Worm (Caenorhabditis elegans) whole organism, L4 larva: Measurements from ENCODE around the gene slc-25A10.

Experiments used
- D1046.2 ChIP-seq: fragments of 200-800 bp; sonication (Bioruptor generic); IDR thresholded peaks from 2 replicates; pipeline ENCODE4 v1.3.6; 2022; ENCODE audit warnings: missing genetic modification characterization, missing compliant biosample characterization
- R02D3.7 ChIP-seq: fragments of 150-350 bp; sonication (generic microtip); optimal IDR thresholded peaks from 3 replicates; lab custom pipeline; 2014; ENCODE audit warnings: missing biosample characterization, missing genetic modification characterization
- T20F7.1 ChIP-seq: fragments of 200-800 bp; sonication (Bioruptor generic); optimal IDR thresholded peaks from 2 replicates; lab custom pipeline; 2018; ENCODE audit warnings: mild to moderate bottlenecking, missing genetic modification characterization, missing compliant biosample characterization
- Y105C5A.15 ChIP-seq: fragments of 200-800 bp; sonication (Bioruptor generic); IDR thresholded peaks from 2 replicates; pipeline ENCODE4 v1.3.6; 2022; ENCODE audit warnings: missing genetic modification characterization, missing compliant biosample characterization
- Y48G9A.11 ChIP-seq: fragments of 200-800 bp; sonication (Bioruptor generic); IDR thresholded peaks from 2 replicates; pipeline ENCODE4 v1.3.6; 2022; ENCODE audit warnings: missing genetic modification reagents, missing genetic modification characterization, missing compliant biosample characterization
- Y75B8A.6 ChIP-seq: fragments of 200-800 bp; sonication (Bioruptor generic); IDR thresholded peaks from 2 replicates; pipeline ENCODE4 v1.3.6; 2022; ENCODE audit warnings: missing genetic modification reagents, missing genetic modification characterization, missing compliant biosample characterization
- ZK546.5 ChIP-seq, 2 experiments: sonication (generic microtip); optimal IDR thresholded peaks; 2 replicates each; lab custom pipeline; 2017; ENCODE audit warnings: missing biosample characterization in 2 of 2, missing genetic modification characterization in 2 of 2
- ama-1 ChIP-seq: fragments of 150-350 bp; optimal IDR thresholded peaks from 2 replicates; lab custom pipeline; 2014; ENCODE audit warnings: inconsistent platforms, mixed read lengths
- ceh-32 ChIP-seq: sonication (generic microtip); optimal IDR thresholded peaks from 2 replicates; lab custom pipeline; 2016; ENCODE audit warnings: mild to moderate bottlenecking, missing genetic modification characterization, missing compliant biosample characterization; ENCODE audit not compliant: poor library complexity
- ceh-44 ChIP-seq: fragments of 200-800 bp; sonication (Bioruptor generic); IDR thresholded peaks from 2 replicates; pipeline ENCODE4 v1.3.6; 2022; ENCODE audit warnings: missing genetic modification reagents, missing genetic modification characterization, missing compliant biosample characterization
- daf-16 ChIP-seq, 3 experiments: sonication (generic microtip); optimal IDR thresholded peaks; 2 replicates each; lab custom pipeline; 2016 to 2017; ENCODE audit warnings: missing genetic modification characterization in 3 of 3, missing genetic modification reagents in 3 of 3, mild to moderate bottlenecking in 2 of 3, missing compliant biosample characterization in 2 of 3, missing biosample characterization in 1 of 3, moderate library complexity in 1 of 3
- daf-19 ChIP-seq: fragments of 200-800 bp; sonication (Bioruptor generic); conservative IDR thresholded peaks from 2 replicates; pipeline ENCODE4 v1.3.6; 2022; ENCODE audit warnings: missing genetic modification characterization, missing compliant biosample characterization
- dve-1 ChIP-seq: sonication (generic microtip); optimal IDR thresholded peaks from 2 replicates; lab custom pipeline; 2017; ENCODE audit warnings: antibody characterized with exemption, mild to moderate bottlenecking, missing genetic modification characterization, missing compliant biosample characterization; ENCODE audit not compliant: insufficient read depth
- egl-27 ChIP-seq: sonication (generic microtip); optimal IDR thresholded peaks from 3 replicates; lab custom pipeline; 2017; ENCODE audit warnings: missing biosample characterization, missing genetic modification reagents, missing genetic modification characterization
- gei-8 ChIP-seq: fragments of 200-800 bp; sonication (Bioruptor generic); optimal IDR thresholded peaks from 2 replicates; lab custom pipeline; 2018; ENCODE audit warnings: mild to moderate bottlenecking, missing genetic modification characterization, missing compliant biosample characterization
- hif-1 ChIP-seq, 2 experiments: sonication (generic microtip); optimal IDR thresholded peaks; 2 replicates each; lab custom pipeline; 2016 to 2017; ENCODE audit warnings: missing compliant biosample characterization in 2 of 2, missing genetic modification characterization in 2 of 2, missing genetic modification reagents in 2 of 2, missing genotype in 2 of 2, mild to moderate bottlenecking in 1 of 2
- hlh-11 ChIP-seq: fragments of 200-800 bp; sonication (Bioruptor generic); optimal IDR thresholded peaks from 2 replicates; lab custom pipeline; 2018; ENCODE audit warnings: mild to moderate bottlenecking, missing genetic modification characterization, missing compliant biosample characterization
- hlh-30 ChIP-seq: sonication (generic microtip); optimal IDR thresholded peaks from 2 replicates; lab custom pipeline; 2017; ENCODE audit warnings: antibody characterized with exemption, mild to moderate bottlenecking, missing genetic modification characterization, missing compliant biosample characterization; ENCODE audit not compliant: insufficient read depth
- hmg-1.1 ChIP-seq: fragments of 200-800 bp; sonication (Bioruptor generic); IDR thresholded peaks from 2 replicates; pipeline ENCODE4 v1.3.6; 2022; ENCODE audit warnings: missing genetic modification reagents, missing genetic modification characterization, missing compliant biosample characterization
- lin-13 ChIP-seq: fragments of 150-350 bp; optimal IDR thresholded peaks from 2 replicates; lab custom pipeline; 2014; ENCODE audit warnings: missing biosample characterization, missing genetic modification reagents, missing genetic modification characterization
- lin-38 ChIP-seq: fragments of 200-800 bp; sonication (Bioruptor generic); IDR thresholded peaks from 2 replicates; pipeline ENCODE4 v1.3.6; 2022; ENCODE audit warnings: missing genetic modification reagents, missing genetic modification characterization, missing compliant biosample characterization
- lsy-2 ChIP-seq, 2 experiments: fragments of 150-350 bp in 1 of 2; sonication (generic microtip) in 1 of 2; optimal IDR thresholded peaks; 2 replicates each; lab custom pipeline; 2014 to 2017; ENCODE audit warnings: missing biosample characterization in 2 of 2, missing genetic modification characterization in 2 of 2
- mdl-1 ChIP-seq, 2 experiments: fragments of 150-350 bp in 1 of 2; sonication (generic microtip) in 1 of 2; optimal IDR thresholded peaks; 2 replicates each; lab custom pipeline; 2014 to 2017; ENCODE audit warnings: missing biosample characterization in 2 of 2, missing genetic modification characterization in 2 of 2
- mep-1 ChIP-seq: fragments of 150-350 bp; sonication (generic microtip); optimal IDR thresholded peaks from 3 replicates; lab custom pipeline; 2014; ENCODE audit warnings: missing biosample characterization, missing genetic modification characterization
- mes-2 ChIP-seq: sonication (generic microtip); optimal IDR thresholded peaks from 2 replicates; lab custom pipeline; 2016; ENCODE audit warnings: missing genotype, mild to moderate bottlenecking, missing genetic modification characterization, missing compliant biosample characterization; ENCODE audit not compliant: poor library complexity, severe bottlenecking
- nhr-10 ChIP-seq: fragments of 150-350 bp; optimal IDR thresholded peaks from 2 replicates; lab custom pipeline; 2014; ENCODE audit warnings: missing biosample characterization, missing genetic modification characterization
- nhr-102 ChIP-seq: sonication (generic microtip); optimal IDR thresholded peaks from 2 replicates; lab custom pipeline; 2016; ENCODE audit warnings: mild to moderate bottlenecking, missing genetic modification characterization, moderate library complexity, missing compliant biosample characterization
- nhr-11 ChIP-seq: fragments of 150-350 bp; optimal IDR thresholded peaks from 2 replicates; lab custom pipeline; 2014; ENCODE audit warnings: missing biosample characterization, missing genetic modification characterization
- nhr-25 ChIP-seq: sonication (generic microtip); optimal IDR thresholded peaks from 2 replicates; lab custom pipeline; 2017; ENCODE audit warnings: missing genetic modification characterization, mild to moderate bottlenecking, missing compliant biosample characterization, antibody characterized with exemption, moderate library complexity, borderline replicate concordance; ENCODE audit not compliant: insufficient read depth
- nhr-28 ChIP-seq: fragments of 150-350 bp; optimal IDR thresholded peaks from 2 replicates; lab custom pipeline; 2014; ENCODE audit warnings: missing biosample characterization, missing genetic modification characterization
- nhr-48 ChIP-seq: sonication (generic microtip); optimal IDR thresholded peaks from 2 replicates; lab custom pipeline; 2016; ENCODE audit warnings: mild to moderate bottlenecking, missing genetic modification characterization, missing compliant biosample characterization
- nhr-6 ChIP-seq: fragments of 150-350 bp; optimal IDR thresholded peaks from 2 replicates; lab custom pipeline; 2014; ENCODE audit warnings: missing biosample characterization, missing genetic modification characterization
- nhr-76 ChIP-seq: fragments of 150-350 bp; optimal IDR thresholded peaks from 2 replicates; lab custom pipeline; 2014; ENCODE audit warnings: missing biosample characterization, missing genetic modification characterization
- nhr-77 ChIP-seq: fragments of 150-350 bp; optimal IDR thresholded peaks from 2 replicates; lab custom pipeline; 2014; ENCODE audit warnings: missing biosample characterization, missing genetic modification characterization
- pha-4 ChIP-seq, 2 experiments: fragments of 150-350 bp in 1 of 2; fragments of 200-800 bp in 1 of 2; sonication (Bioruptor generic) in 1 of 2; IDR thresholded peaks in 1 of 2; optimal IDR thresholded peaks in 1 of 2; 2 replicates each; pipeline versions ENCODE4 v1.3.6 to Lab custom; 2014 to 2022; ENCODE audit warnings: missing genetic modification characterization in 2 of 2, missing genetic modification reagents in 2 of 2, missing biosample characterization in 1 of 2, missing compliant biosample characterization in 1 of 2
- snpc-4 ChIP-seq: fragments of 150-350 bp; optimal IDR thresholded peaks from 2 replicates; lab custom pipeline; 2014; ENCODE audit warnings: missing biosample characterization, missing genetic modification characterization
- spr-3 ChIP-seq: fragments of 200-800 bp; sonication (Bioruptor generic); optimal IDR thresholded peaks from 2 replicates; lab custom pipeline; 2018; ENCODE audit warnings: mild to moderate bottlenecking, missing genetic modification characterization, missing compliant biosample characterization
- tag-97 ChIP-seq: fragments of 200-800 bp; sonication (Bioruptor generic); IDR thresholded peaks from 2 replicates; pipeline ENCODE4 v1.3.6; 2022; ENCODE audit warnings: missing genetic modification characterization, missing compliant biosample characterization
- tra-1 ChIP-seq: fragments of 200-800 bp; sonication (Bioruptor generic); IDR thresholded peaks from 2 replicates; pipeline ENCODE4 v1.3.6; 2022; ENCODE audit warnings: missing genetic modification reagents, missing genetic modification characterization, missing compliant biosample characterization
- unc-130 ChIP-seq: sonication (generic microtip); optimal IDR thresholded peaks from 2 replicates; lab custom pipeline; 2016; ENCODE audit warnings: missing genetic modification reagents, missing genetic modification characterization, missing compliant biosample characterization
- vab-7 ChIP-seq: fragments of 200-800 bp; sonication (Bioruptor generic); IDR thresholded peaks from 2 replicates; pipeline ENCODE4 v1.3.6; 2022; ENCODE audit warnings: missing genetic modification reagents, missing genetic modification characterization, missing compliant biosample characterization
- zag-1 ChIP-seq: fragments of 150-350 bp; optimal IDR thresholded peaks from 2 replicates; lab custom pipeline; 2014; ENCODE audit warnings: missing biosample characterization, missing genetic modification characterization
- zfp-2 ChIP-seq: sonication (generic microtip); optimal IDR thresholded peaks from 2 replicates; lab custom pipeline; 2016; ENCODE audit warnings: mild to moderate bottlenecking, missing genetic modification characterization, missing compliant biosample characterization
- zip-2 ChIP-seq: fragments of 150-350 bp; optimal IDR thresholded peaks from 2 replicates; lab custom pipeline; 2014; ENCODE audit warnings: missing biosample characterization, missing genetic modification characterization

slc-25A10 gene

DNA sequence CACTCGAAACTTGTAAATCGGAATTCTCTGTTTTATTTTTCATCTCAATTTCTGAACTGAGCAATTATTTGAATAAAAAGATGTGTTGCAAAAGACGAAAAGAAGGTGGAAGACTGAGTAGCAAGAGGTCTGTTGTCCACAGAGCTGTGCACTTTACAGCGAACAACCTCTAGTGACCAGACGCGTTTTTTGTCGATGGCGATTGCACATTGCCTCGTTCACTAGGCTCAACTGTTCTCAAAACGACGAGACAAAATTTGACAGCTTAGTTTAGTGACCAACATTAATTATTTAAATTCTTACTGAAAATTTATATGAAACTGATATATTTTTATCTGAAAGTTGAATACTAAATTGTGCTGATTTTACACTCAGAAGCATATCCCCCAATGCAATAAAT lies 7.7 kb upstream of the slc-25A10 start, which contains the start of gene R03E9.2:
TSS of gene R03E9.2 (minus strand) at position 101 of the 400 bp plus-strand sequence.
- TF ChIP-seq hmg-1.1 (GFP tag; lab: Robert Waterston, UW): no peak
- no peak for TF ChIP-seq zfp-2

DNA sequence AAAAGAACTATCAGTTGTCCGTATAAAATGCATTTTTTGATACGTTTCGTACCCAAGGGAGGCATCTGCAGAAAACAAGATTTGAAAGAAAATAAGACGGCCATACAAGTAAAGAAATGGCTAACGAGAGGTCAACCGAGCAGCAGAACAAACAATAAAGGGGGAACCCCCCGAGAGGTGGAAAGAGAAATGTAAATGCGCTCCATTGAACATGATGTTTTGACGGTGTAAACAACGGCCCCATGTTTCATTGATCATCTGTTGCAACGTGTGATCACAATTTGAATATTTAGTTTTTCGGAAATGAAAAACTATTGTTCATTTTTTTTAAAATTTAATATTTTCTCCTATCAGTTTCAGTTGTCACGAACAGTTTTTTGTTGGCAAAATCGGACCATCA lies 4.1 kb upstream of the slc-25A10 start, which contains the start of gene K11G12.6:
TSS of gene K11G12.6 (minus strand) at position 65 of the 400 bp plus-strand sequence.
- TF ChIP-seq hlh-30 (tag; lab: Kevin White, UChicago): peak; percentile 84
- TF ChIP-seq T20F7.1: no peak
- TF ChIP-seq snpc-4 (tag; lab: Kevin White, UChicago): no peak
- no peak for TF ChIP-seq ZK546.5 (tag; optimal IDR thresholded peaks at IDR 0.05; lab: Kevin White, UChicago)
- peak; percentile 45 for TF ChIP-seq lin-38 (GFP tag; lab: Robert Waterston, UW)
- no peak for TF ChIP-seq R02D3.7 (tag; lab: Kevin White, UChicago)
- peak; percentile 68 for TF ChIP-seq hlh-11
- peak in 1 of 2 experiments; percentile 30 for TF ChIP-seq hif-1 (tag; optimal IDR thresholded peaks at IDR 0.05; lab: Kevin White, UChicago)
- peak; percentile 11 for TF ChIP-seq nhr-28 (tag; lab: Kevin White, UChicago)
- TF ChIP-seq nhr-11 (tag; lab: Kevin White, UChicago): no peak
- TF ChIP-seq mep-1 (tag; lab: Kevin White, UChicago): peak; percentile 41
- no peak for TF ChIP-seq ceh-44 (GFP tag; lab: Robert Waterston, UW)
- TF ChIP-seq nhr-25 (tag; lab: Kevin White, UChicago): no peak
- peak; percentile 45 for TF ChIP-seq mes-2 (tag; lab: Kevin White, UChicago)
- TF ChIP-seq mdl-1 (tag; optimal IDR thresholded peaks at IDR 0.05; lab: Kevin White, UChicago): peak; percentile 41 to 98
- TF ChIP-seq dve-1 (tag; lab: Kevin White, UChicago): peak; percentile 23
- no peak for TF ChIP-seq spr-3 (GFP tag; lab: Kevin White, UChicago)
- TF ChIP-seq zip-2: no peak
- no peak for TF ChIP-seq Y105C5A.15 (GFP tag; lab: Robert Waterston, UW)
- TF ChIP-seq lsy-2 (tag; optimal IDR thresholded peaks at IDR 0.05; lab: Kevin White, UChicago): peak in 1 of 2 experiments; percentile 48
- TF ChIP-seq daf-16 (GFP tag; optimal IDR thresholded peaks at IDR 0.05; lab: Kevin White, UChicago): peak in 1 of 2 experiments; percentile 19
- TF ChIP-seq daf-16 (tag; optimal IDR thresholded peaks at IDR 0.05; lab: Kevin White, UChicago): peak; percentile 46
- TF ChIP-seq pha-4 (GFP tag; IDR thresholded peaks at IDR 0.05; lab: Robert Waterston, UW): no peak
- TF ChIP-seq pha-4 (tag; optimal IDR thresholded peaks at IDR 0.05; lab: Kevin White, UChicago): peak; percentile 92
- TF ChIP-seq Y48G9A.11: no peak
- TF ChIP-seq, all 104 proteins: peak for 12

DNA sequence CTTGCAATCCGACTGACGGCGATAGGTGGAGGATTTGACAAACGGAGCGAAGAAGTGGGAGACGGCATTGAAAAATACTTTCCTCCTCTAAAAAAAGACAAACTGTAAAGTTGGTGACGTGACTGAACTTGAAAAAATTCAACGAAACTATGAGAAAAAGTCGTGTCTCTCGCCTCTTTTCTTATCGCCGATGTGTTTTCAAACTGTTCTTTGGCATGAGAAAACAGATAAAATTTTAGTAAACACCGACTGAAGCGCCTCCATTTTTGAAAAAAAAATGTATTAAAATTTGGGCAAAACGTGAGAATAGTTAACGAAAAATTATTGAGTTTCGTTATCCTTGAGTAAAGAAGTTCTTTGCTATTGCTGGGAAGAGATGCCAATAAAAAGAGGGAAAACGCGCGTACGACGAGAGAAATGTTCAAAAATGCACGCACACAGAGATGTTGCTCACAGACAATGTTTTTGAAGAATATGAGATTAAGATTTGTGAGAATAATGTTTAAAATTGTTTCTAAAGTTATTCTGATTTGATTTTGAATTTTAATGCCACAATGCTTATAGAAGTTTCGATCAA lies 3.4 kb upstream of the slc-25A10 start:
- TF ChIP-seq dve-1 (tag; lab: Kevin White, UChicago): peak; percentile 4
- peak in 1 of 2 experiments; percentile 44 for TF ChIP-seq lsy-2 (tag; optimal IDR thresholded peaks at IDR 0.05; lab: Kevin White, UChicago)
- no peak for TF ChIP-seq vab-7 (GFP tag; lab: Robert Waterston, UW)
- TF ChIP-seq nhr-6 (tag; lab: Kevin White, UChicago): no peak
- no peak for TF ChIP-seq tra-1 (GFP tag; lab: Robert Waterston, UW)
- TF ChIP-seq unc-130 (GFP tag; lab: Kevin White, UChicago): no peak
- no peak for TF ChIP-seq spr-3 (GFP tag; lab: Kevin White, UChicago)
- no peak for TF ChIP-seq Y75B8A.6 (GFP tag; lab: Robert Waterston, UW)
- TF ChIP-seq zag-1 (tag; lab: Kevin White, UChicago): no peak
- no peak for TF ChIP-seq nhr-10 (tag; lab: Kevin White, UChicago)
- no peak for TF ChIP-seq nhr-77
- no peak for TF ChIP-seq ceh-32
- TF ChIP-seq D1046.2 (GFP tag; lab: Robert Waterston, UW): no peak
- no peak for TF ChIP-seq Y105C5A.15 (GFP tag; lab: Robert Waterston, UW)
- no peak for TF ChIP-seq tag-97 (GFP tag; lab: Robert Waterston, UW)
- TF ChIP-seq lin-13 (GFP tag; lab: Kevin White, UChicago): no peak
- no peak for TF ChIP-seq nhr-102 (tag; lab: Kevin White, UChicago)
- TF ChIP-seq nhr-76 (tag; lab: Kevin White, UChicago): no peak
- TF ChIP-seq daf-19 (GFP tag; lab: Robert Waterston, UW): no peak
- TF ChIP-seq Y48G9A.11: no peak
- peak in 1 of 2 experiments; percentile 95 for TF ChIP-seq hif-1 (tag; optimal IDR thresholded peaks at IDR 0.05; lab: Kevin White, UChicago)
- no peak for TF ChIP-seq daf-16 (GFP tag; optimal IDR thresholded peaks at IDR 0.05; lab: Kevin White, UChicago)
- peak; percentile 81 for TF ChIP-seq daf-16 (tag; optimal IDR thresholded peaks at IDR 0.05; lab: Kevin White, UChicago)
- no peak for TF ChIP-seq ceh-44 (GFP tag; lab: Robert Waterston, UW)
- TF ChIP-seq ama-1 (lab: Kevin White, UChicago): no peak
- TF ChIP-seq egl-27: no peak
- TF ChIP-seq gei-8 (GFP tag; lab: Kevin White, UChicago): no peak
- no peak for TF ChIP-seq nhr-48 (tag; lab: Kevin White, UChicago)
